Worm (Caenorhabditis elegans) whole organism, midembryonic: Measurements from ENCODE around the gene fbxb-16.

ENCODE experiments used
- T22C8.4 ChIP-seq: fragments of 200-800 bp; sonication (Bioruptor generic); IDR thresholded peaks from 2 replicates; pipeline ENCODE4 v1.3.6; 2022; ENCODE audit warnings: missing genetic modification characterization, missing compliant biosample characterization
- cog-1 ChIP-seq: sonication (generic microtip); optimal IDR thresholded peaks from 2 replicates; lab custom pipeline; 2016; ENCODE audit warnings: missing genetic modification characterization, missing compliant biosample characterization
- flt-1 ChIP-seq: fragments of 200-800 bp; sonication (Bioruptor generic); IDR thresholded peaks from 2 replicates; pipeline ENCODE4 v1.3.6; 2022; ENCODE audit warnings: missing genetic modification characterization, missing compliant biosample characterization
- ztf-29 ChIP-seq: fragments of 200-800 bp; sonication (Bioruptor generic); IDR thresholded peaks from 2 replicates; pipeline ENCODE4 v1.3.6; 2022; ENCODE audit warnings: missing genetic modification reagents, missing genetic modification characterization, missing compliant biosample characterization

DNA sequence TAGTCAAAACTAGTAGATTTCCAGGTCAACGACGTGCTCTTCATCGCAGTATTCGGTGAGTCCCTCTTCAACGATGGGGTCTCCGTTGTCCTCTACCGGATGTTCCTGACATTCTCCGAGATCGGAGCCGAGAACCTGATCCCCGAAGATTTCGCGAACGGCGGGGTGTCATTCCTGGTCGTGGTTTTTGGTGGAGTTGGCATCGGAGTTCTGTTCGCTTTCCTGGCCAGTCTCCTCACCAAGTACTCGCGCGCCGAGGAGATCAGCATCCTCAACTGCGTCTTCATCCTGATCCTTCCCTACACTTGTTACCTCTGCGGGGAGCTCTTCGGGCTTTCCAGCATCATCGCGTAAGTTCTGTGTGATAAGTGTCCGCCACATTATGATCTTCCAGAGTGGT, 21.0 kb upstream of the fbxb-16 start:
- TF ChIP-seq T22C8.4 (GFP tag; lab: Robert Waterston, UW) (no peak), ztf-29 (GFP tag; lab: Robert Waterston, UW) (no peak), flt-1 (GFP tag; lab: Robert Waterston, UW) (no peak), cog-1 (tag; lab: Kevin White, UChicago) (no peak)
